Worm (Caenorhabditis elegans) whole organism, L2 larva: ENCODE data around the gene thn-1.

Experiments
- ZK546.5 ChIP-seq: sonication (generic microtip); optimal IDR thresholded peaks from 2 replicates; lab custom pipeline; 2017; ENCODE audit warnings: missing biosample characterization, missing genetic modification characterization
- ama-1 ChIP-seq: fragments of 150-350 bp; optimal IDR thresholded peaks from 2 replicates; lab custom pipeline; 2018; ENCODE audit warnings: inconsistent platforms
- ceh-16 ChIP-seq: fragments of 150-350 bp; optimal IDR thresholded peaks from 2 replicates; lab custom pipeline; 2014; ENCODE audit warnings: missing biosample characterization, missing genetic modification characterization
- elt-3 ChIP-seq: sonication (generic microtip); optimal IDR thresholded peaks from 2 replicates; lab custom pipeline; 2017; ENCODE audit warnings: missing biosample characterization, missing genetic modification characterization
- lin-13 ChIP-seq: fragments of 150-350 bp; optimal IDR thresholded peaks from 2 replicates; lab custom pipeline; 2014; ENCODE audit warnings: missing biosample characterization, missing genetic modification reagents, missing genetic modification characterization
- nhr-77 ChIP-seq: fragments of 150-350 bp; optimal IDR thresholded peaks from 2 replicates; lab custom pipeline; 2014; ENCODE audit warnings: missing biosample characterization, missing genetic modification characterization
- zag-1 ChIP-seq: fragments of 150-350 bp; optimal IDR thresholded peaks from 2 replicates; lab custom pipeline; 2014; ENCODE audit warnings: missing biosample characterization, missing genetic modification characterization
- ztf-4 ChIP-seq: fragments of 150-350 bp; optimal IDR thresholded peaks from 2 replicates; lab custom pipeline; 2014; ENCODE audit warnings: missing biosample characterization, missing genetic modification characterization

ce11 chrIV:12396645-12397258 is 16.9 kb downstream of the thn-1 start:
- TF ChIP-seq ama-1 (lab: Kevin White, UChicago): no peak
- no peak for TF ChIP-seq ZK546.5 (tag; lab: Kevin White, UChicago)
- no peak for TF ChIP-seq ztf-4
- no peak for TF ChIP-seq lin-13
- no peak for TF ChIP-seq ceh-16 (tag; lab: Kevin White, UChicago)
- no peak for TF ChIP-seq zag-1 (tag; lab: Kevin White, UChicago)
- no peak for TF ChIP-seq elt-3 (tag; lab: Kevin White, UChicago)
- TF ChIP-seq nhr-77: no peak
